Worm (Caenorhabditis elegans) whole organism, early embryonic: ENCODE measurements around the gene grl-11.

Experiments
- ama-1 ChIP-seq: fragments of 150-350 bp; optimal IDR thresholded peaks from 2 replicates; lab custom pipeline; 2014
- ceh-13 ChIP-seq: fragments of 200-800 bp; sonication (Bioruptor generic); optimal IDR thresholded peaks from 2 replicates; lab custom pipeline; 2018; ENCODE audit warnings: mild to moderate bottlenecking, missing genetic modification characterization, missing compliant biosample characterization
- flt-1 ChIP-seq: fragments of 200-800 bp; sonication (Bioruptor generic); IDR thresholded peaks from 2 replicates; pipeline ENCODE4 v1.3.6; 2022; ENCODE audit warnings: missing genetic modification characterization, missing compliant biosample characterization
- tbx-11 ChIP-seq: fragments of 200-800 bp; sonication (Bioruptor generic); IDR thresholded peaks from 2 replicates; pipeline ENCODE4 v1.3.6; 2022; ENCODE audit warnings: missing genetic modification characterization, missing compliant biosample characterization
- tra-4 ChIP-seq: sonication (generic microtip); optimal IDR thresholded peaks from 2 replicates; lab custom pipeline; 2017; ENCODE audit warnings: missing genetic modification characterization, missing compliant biosample characterization

- TF ChIP-seq flt-1 (GFP tag; lab: Robert Waterston, UW) (no peak), tra-4 (tag; lab: Kevin White, UChicago) (no peak), ama-1 (lab: Kevin White, UChicago) (no peak), tbx-11 (GFP tag; lab: Robert Waterston, UW) (no peak), ceh-13 (GFP tag; lab: Kevin White, UChicago) (no peak)
Observed at ce11 chrIII:9144744-9145390, 26.7 kb upstream of the grl-11 start, which contains the start of the genes ZK512.2 and ZK512.4.
